Fruit fly (Drosophila melanogaster): ENCODE results near the gene CG32071.

Gene CG32071

DNA sequence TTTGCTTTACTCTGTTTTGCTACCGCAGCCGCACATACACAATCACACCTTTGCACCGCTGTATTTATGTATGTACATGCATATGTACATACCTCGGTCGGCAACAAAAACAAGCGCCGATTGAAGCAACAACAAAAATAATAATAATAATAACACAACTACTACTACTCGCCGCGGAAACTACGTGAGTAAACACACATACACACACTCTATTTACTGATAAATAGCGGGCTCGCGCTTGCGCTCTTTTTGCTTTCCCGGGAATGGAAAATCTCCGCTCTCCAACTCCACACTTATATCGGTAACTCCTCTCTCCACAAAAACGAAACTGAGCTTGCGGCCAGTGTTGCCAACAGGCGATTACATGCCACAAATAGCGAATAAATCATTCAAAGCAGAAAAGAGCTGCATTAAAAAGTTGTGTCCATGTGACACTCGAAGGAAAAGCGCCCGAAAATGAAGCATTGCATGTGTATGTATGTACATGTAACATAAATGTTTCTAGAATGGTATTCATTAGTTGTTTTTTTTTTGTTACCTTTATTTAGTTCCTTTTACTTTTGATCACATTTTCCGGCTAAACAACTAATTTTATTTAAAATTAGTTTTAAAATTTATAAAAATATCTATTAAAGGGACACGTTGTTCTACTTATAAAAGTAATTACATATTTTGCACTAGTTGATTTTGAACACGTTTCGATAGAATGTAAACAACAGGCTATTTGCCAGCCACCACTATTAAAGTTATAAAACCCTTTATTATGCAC, 15.1 kb upstream of the CG32071 start (continued):
- TF ChIP-seq mirr (GFP tag; optimal IDR thresholded peaks at IDR 0.05): peak; percentile 96
- TF ChIP-seq gem (tag; optimal IDR thresholded peaks at IDR 0.05): peak; percentile 63
- TF ChIP-seq CHES-1-like (GFP tag; optimal IDR thresholded peaks at IDR 0.05): peak; percentile 84
- no peak for TF ChIP-seq Sin3A (optimal IDR thresholded peaks at IDR 0.05)
- TF ChIP-seq Oaz (GFP tag; IDR thresholded peaks at IDR 0.05): no peak
- no peak for TF ChIP-seq CG30431 (GFP tag; optimal IDR thresholded peaks at IDR 0.05)
- peak; percentile 81 for TF ChIP-seq HLHmδ (GFP tag; optimal IDR thresholded peaks at IDR 0.05)
- TF ChIP-seq NC2α (GFP tag; optimal IDR thresholded peaks at IDR 0.05): peak; percentile 69
- no peak for TF ChIP-seq tna (GFP tag; IDR thresholded peaks at IDR 0.05; ENCODE audit: partially characterized antibody)
- TF ChIP-seq Aef1 (GFP tag; IDR thresholded peaks at IDR 0.05): peak; percentile 50; the same call in 1 of the 3 replicates
- peak; percentile 98 for TF ChIP-seq chinmo (GFP tag; IDR thresholded peaks at IDR 0.05; ENCODE audit: partially characterized antibody)
- TF ChIP-seq NFAT (GFP tag; IDR thresholded peaks at IDR 0.05): peak; percentile 70; the same call in 1 of the 2 replicates
- TF ChIP-seq CG4424 (GFP tag; optimal IDR thresholded peaks at IDR 0.05): peak; percentile 12
- TF ChIP-seq CG10462 (GFP tag; optimal IDR thresholded peaks at IDR 0.05): no peak
- no peak for TF ChIP-seq Gsc (GFP tag; IDR thresholded peaks at IDR 0.05)
- peak; percentile 87 for TF ChIP-seq CG12299 (tag; optimal IDR thresholded peaks at IDR 0.05)
- peak; percentile 40 for TF ChIP-seq NK7.1 (GFP tag; optimal IDR thresholded peaks at IDR 0.05)
- TF ChIP-seq CG43689 (GFP tag; IDR thresholded peaks at IDR 0.05): no peak
- peak; percentile 80 for TF ChIP-seq CG12071 (GFP tag; optimal IDR thresholded peaks at IDR 0.05)
- peak; percentile 14 for TF ChIP-seq pzg (GFP tag; optimal IDR thresholded peaks at IDR 0.05)
- TF ChIP-seq en (GFP tag; optimal IDR thresholded peaks at IDR 0.05): peak; percentile 47
- peak; percentile 37 for TF ChIP-seq salm (tag; optimal IDR thresholded peaks at IDR 0.05)
- TF ChIP-seq Kr (GFP tag; optimal IDR thresholded peaks at IDR 0.05): peak; percentile 83
- TF ChIP-seq CG4730 (GFP tag; IDR thresholded peaks at IDR 0.05): no peak
- TF ChIP-seq Dll (GFP tag; IDR thresholded peaks at IDR 0.05; ENCODE audit: partially characterized antibody): no peak
- peak; percentile 48 to 76 for TF ChIP-seq Hr51 (GFP tag; optimal IDR thresholded peaks at IDR 0.05)
- no peak for TF ChIP-seq GATAe (GFP tag; conservative IDR thresholded peaks at IDR 0.05)
- TF ChIP-seq CG11085 (GFP tag; IDR thresholded peaks at IDR 0.05): no peak; the same call in 1 of the 2 replicates
- peak; percentile 87 for TF ChIP-seq sens (GFP tag)
- peak; percentile 41 for TF ChIP-seq MESR4 (GFP tag; optimal IDR thresholded peaks at IDR 0.05)
- peak; percentile 37 for TF ChIP-seq Lhr (GFP tag; optimal IDR thresholded peaks at IDR 0.05)
- TF ChIP-seq CG18262 (tag; optimal IDR thresholded peaks at IDR 0.05): peak; percentile 30
- no peak for TF ChIP-seq CG17612 (GFP tag; IDR thresholded peaks at IDR 0.05)
- TF ChIP-seq crol (GFP tag; IDR thresholded peaks at IDR 0.05): 0 out of 2 replicates have a peak, but pooled peaks have one; percentile 11
- peak; percentile 46 for TF ChIP-seq CG9817 (tag; optimal IDR thresholded peaks at IDR 0.05)
- TF ChIP-seq CG34224 (GFP tag; IDR thresholded peaks at IDR 0.05; ENCODE audit: partially characterized antibody): peak; percentile 12; the same call in 1 of the 3 replicates
- no peak for TF ChIP-seq mld (GFP tag; IDR thresholded peaks at IDR 0.05; ENCODE audit: partially characterized antibody)
- no peak for TF ChIP-seq gfzf (GFP tag; optimal IDR thresholded peaks at IDR 0.05)
- TF ChIP-seq Oli (tag; optimal IDR thresholded peaks at IDR 0.05): no peak
- TF ChIP-seq NfI (GFP tag; optimal IDR thresholded peaks at IDR 0.05): peak; percentile 65
- TF ChIP-seq CG11093 (GFP tag; IDR thresholded peaks at IDR 0.05): no peak; the same call in 2 of the 3 replicates
- peak; percentile 69 for TF ChIP-seq CG11723 (GFP tag; optimal IDR thresholded peaks at IDR 0.05)
- TF ChIP-seq CG12391 (tag; optimal IDR thresholded peaks at IDR 0.05): peak; percentile 29
- TF ChIP-seq CG7357 (GFP tag; IDR thresholded peaks at IDR 0.05): no peak
- peak; percentile 18 for TF ChIP-seq az2 (GFP tag; optimal IDR thresholded peaks at IDR 0.05)
- peak; percentile 54 for TF ChIP-seq CG16863 (GFP tag; optimal IDR thresholded peaks at IDR 0.05)
- peak; percentile 68 for TF ChIP-seq pros (GFP tag; optimal IDR thresholded peaks at IDR 0.05)
- TF ChIP-seq CG13775 (GFP tag; optimal IDR thresholded peaks at IDR 0.05): no peak
- TF ChIP-seq ttk (GFP tag; IDR thresholded peaks at IDR 0.05): no peak

All from whole organism, embryonic.